Worm (Caenorhabditis elegans): ENCODE results near the gene dylt-2.
A peak's percentile ranks its signal among the peaks of the same experiment; 100 is the strongest.

dylt-2 gene

DNA sequence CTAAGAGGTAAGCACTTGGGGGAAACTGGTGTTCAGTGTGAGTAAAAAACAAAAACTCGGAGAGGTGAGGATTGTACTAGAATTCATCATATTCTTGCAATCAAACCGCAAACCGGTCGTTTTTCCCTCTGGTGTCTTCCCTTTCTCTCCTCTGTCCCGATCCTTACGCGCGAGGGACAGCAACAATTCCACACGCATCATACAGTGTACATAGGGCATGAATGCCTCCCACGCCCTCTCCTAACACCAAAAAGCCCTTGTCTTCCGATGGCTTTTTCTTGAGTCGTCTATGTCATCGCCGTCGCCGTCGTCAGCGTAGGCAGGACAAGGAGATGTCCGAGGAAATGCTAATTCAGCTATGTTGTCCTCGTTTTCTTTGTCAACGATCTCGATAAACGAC, 6.5 kb downstream of the dylt-2 start:
- TF ChIP-seq ztf-11 (tag; optimal IDR thresholded peaks at IDR 0.05) (no peak), nhr-11 (tag; optimal IDR thresholded peaks at IDR 0.05) (no peak), egl-5 (tag; optimal IDR thresholded peaks at IDR 0.05) (no peak), fos-1 (tag; optimal IDR thresholded peaks at IDR 0.05) (no peak), fkh-10 (GFP tag; optimal IDR thresholded peaks at IDR 0.05) (no peak), lin-15B (tag; optimal IDR thresholded peaks at IDR 0.05) (no peak), nhr-67 (tag; optimal IDR thresholded peaks at IDR 0.05) (no peak), nhr-43 (tag; optimal IDR thresholded peaks at IDR 0.05; ENCODE audit: poor library complexity, severe bottlenecking) (no peak), elt-3 (tag; optimal IDR thresholded peaks at IDR 0.05) (no peak), ceh-82 (tag; optimal IDR thresholded peaks at IDR 0.05) (no peak), unc-62 (GFP tag; optimal IDR thresholded peaks at IDR 0.05) (no peak)

DNA sequence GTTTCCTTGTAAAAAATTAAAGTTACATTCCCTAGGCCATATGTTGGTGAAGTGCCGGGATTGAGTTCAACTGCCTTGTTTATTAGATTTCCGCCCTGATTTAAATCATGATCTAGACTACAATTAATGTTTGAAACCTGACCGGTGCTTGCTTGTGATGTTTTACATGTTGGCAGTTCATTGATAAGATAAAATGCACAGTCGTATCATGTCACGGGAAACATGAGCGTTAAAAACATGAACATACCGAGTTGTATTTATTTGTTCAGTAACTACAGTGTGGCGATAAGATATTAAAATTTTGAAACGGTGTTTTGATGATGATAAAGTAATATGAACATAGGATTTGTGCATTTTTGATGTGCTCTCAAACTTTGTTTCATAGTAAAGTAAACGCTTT, 7.6 kb downstream of the dylt-2 start:
- TF ChIP-seq ZK546.5 (tag; optimal IDR thresholded peaks at IDR 0.05) (no peak), jun-1 (tag; optimal IDR thresholded peaks at IDR 0.05) (peak; percentile 67), pha-4 (tag; optimal IDR thresholded peaks at IDR 0.05) (peak; percentile 74), skn-1 (tag; optimal IDR thresholded peaks at IDR 0.05) (peak; percentile 2), elt-2 (tag; optimal IDR thresholded peaks at IDR 0.05) (peak; percentile 96), pqm-1 (tag; optimal IDR thresholded peaks at IDR 0.05) (peak; percentile 96), egl-5 (tag; optimal IDR thresholded peaks at IDR 0.05) (no peak)

DNA sequence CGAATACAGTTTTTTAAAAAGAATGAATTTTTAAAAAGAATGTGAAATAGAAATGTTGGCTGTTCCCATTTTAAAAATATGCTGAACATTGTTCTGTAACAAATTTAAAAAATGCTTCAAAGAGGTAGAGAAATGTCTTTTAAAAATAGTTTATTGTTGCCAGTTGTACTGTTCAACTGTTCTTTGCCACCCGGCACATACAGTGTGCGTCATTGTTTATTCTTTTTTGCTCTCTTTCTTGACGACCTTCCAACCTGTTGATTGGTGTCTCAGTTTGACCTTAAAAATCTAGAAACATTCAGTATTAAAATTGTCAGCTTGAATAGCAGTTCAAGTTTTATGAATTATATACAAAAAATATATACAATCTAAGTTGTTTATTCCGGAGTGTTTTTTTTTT, 8.3 kb downstream of the dylt-2 start:
- TF ChIP-seq pha-4 (tag; optimal IDR thresholded peaks at IDR 0.05) (peak; percentile 54), lin-15B (tag; optimal IDR thresholded peaks at IDR 0.05) (no peak)

- TF ChIP-seq elt-2 (tag; optimal IDR thresholded peaks at IDR 0.05) (no peak), pha-4 (tag; optimal IDR thresholded peaks at IDR 0.05) (peak; percentile 24), ztf-11 (tag; optimal IDR thresholded peaks at IDR 0.05) (no peak)
Observed at ce11 chrX:8930879-8931278, 9.1 kb downstream of the dylt-2 start, which contains the start of gene acs-22. TSS of gene acs-22 (plus strand) at chrX:8931179.

- TF ChIP-seq lin-15B (tag; optimal IDR thresholded peaks at IDR 0.05) (no peak), snpc-4 (tag; optimal IDR thresholded peaks at IDR 0.05) (no peak), unc-39 (tag; optimal IDR thresholded peaks at IDR 0.05) (no peak), nhr-76 (tag; optimal IDR thresholded peaks at IDR 0.05) (no peak), unc-62 (GFP tag; optimal IDR thresholded peaks at IDR 0.05) (no peak), egl-27 (tag; optimal IDR thresholded peaks at IDR 0.05) (no peak), lin-39 (tag; optimal IDR thresholded peaks at IDR 0.05) (no peak), jun-1 (tag; optimal IDR thresholded peaks at IDR 0.05) (no peak), ceh-28 (tag; optimal IDR thresholded peaks at IDR 0.05) (no peak), nfya-1 (tag; optimal IDR thresholded peaks at IDR 0.05; ENCODE audit: insufficient read depth) (no peak), nhr-77 (tag; optimal IDR thresholded peaks at IDR 0.05) (no peak), ceh-9 (tag; optimal IDR thresholded peaks at IDR 0.05) (no peak), elt-2 (tag; optimal IDR thresholded peaks at IDR 0.05) (no peak), eor-1 (tag; optimal IDR thresholded peaks at IDR 0.05) (no peak), nhr-12 (tag; optimal IDR thresholded peaks at IDR 0.05) (no peak), nhr-67 (tag; optimal IDR thresholded peaks at IDR 0.05) (no peak), lsy-12 (tag; optimal IDR thresholded peaks at IDR 0.05) (no peak)
Observed at ce11 chrX:8929688-8930087, 10.3 kb downstream of the dylt-2 start.

DNA sequence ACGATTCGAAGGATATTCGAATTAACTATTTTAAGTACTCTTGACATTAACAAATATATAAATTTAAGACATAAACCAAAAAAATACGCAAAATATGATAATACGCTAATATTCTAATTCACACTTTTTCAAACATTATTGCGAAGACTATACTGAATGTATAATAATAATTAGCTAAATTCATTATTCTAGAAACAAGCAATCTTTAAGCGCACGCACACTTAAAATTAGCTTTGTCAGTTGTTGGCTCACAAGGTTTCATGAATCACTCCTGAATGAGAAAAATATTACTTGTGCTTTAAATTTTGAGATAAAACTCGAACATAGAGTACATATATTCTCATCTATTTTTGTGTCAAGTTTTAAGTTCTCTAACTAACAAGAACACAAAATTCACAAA, 13.1 kb downstream of the dylt-2 start:
- TF ChIP-seq ama-1 (optimal IDR thresholded peaks at IDR 0.05), result no peak
- no peak for TF ChIP-seq ceh-82 (tag; optimal IDR thresholded peaks at IDR 0.05)
- TF ChIP-seq eor-1 (tag; optimal IDR thresholded peaks at IDR 0.05), result no peak
- no peak for TF ChIP-seq elt-3 (tag; optimal IDR thresholded peaks at IDR 0.05)
- no peak for TF ChIP-seq ceh-28 (tag; optimal IDR thresholded peaks at IDR 0.05)
- TF ChIP-seq aly-2 (tag; optimal IDR thresholded peaks at IDR 0.05), result no peak
- TF ChIP-seq ceh-9 (tag; optimal IDR thresholded peaks at IDR 0.05), result no peak
- no peak for TF ChIP-seq nhr-12 (tag; optimal IDR thresholded peaks at IDR 0.05)
- no peak for TF ChIP-seq sea-2 (GFP tag; optimal IDR thresholded peaks at IDR 0.05)
- no peak for TF ChIP-seq R02D3.7 (tag; optimal IDR thresholded peaks at IDR 0.05)
- TF ChIP-seq pha-4 (tag; optimal IDR thresholded peaks at IDR 0.05), result no peak
- no peak for TF ChIP-seq mdl-1 (tag; optimal IDR thresholded peaks at IDR 0.05)
- TF ChIP-seq nfya-1 (tag; optimal IDR thresholded peaks at IDR 0.05; ENCODE audit: insufficient read depth), result no peak
- no peak for TF ChIP-seq elt-2 (tag; optimal IDR thresholded peaks at IDR 0.05)

Measured in whole organism, L3 larva.